Worm (Caenorhabditis elegans): ENCODE measurements around the gene C48A7.16.

- TF ChIP-seq pros-1 (tag; optimal IDR thresholded peaks at IDR 0.05), result no peak
- no peak for TF ChIP-seq ttx-3 (tag; optimal IDR thresholded peaks at IDR 0.05)
- no peak for TF ChIP-seq F13H6.1 (tag; optimal IDR thresholded peaks at IDR 0.05)
- no peak for TF ChIP-seq pag-3 (tag; optimal IDR thresholded peaks at IDR 0.05; ENCODE audit: borderline replicate concordance)
- no peak for TF ChIP-seq unc-55 (GFP tag; optimal IDR thresholded peaks at IDR 0.05)
- TF ChIP-seq ama-1 (optimal IDR thresholded peaks at IDR 0.05), result no peak
These were observed 16.4 kb upstream of the C48A7.16 start, which contains the start of gene mob-3 for ce11 chrIV:7388843-7389242.

All from whole organism, late embryonic.